Worm (Caenorhabditis elegans): ENCODE measurements around the gene gtsf-1.

gtsf-1 gene

ce11 chrIV:16863431-16863895 is 2.2 kb upstream of the gtsf-1 start, which contains the start of the genes mel-46 and lsy-13:
Gene mel-46 (minus strand): TSS chrIV:16863481.
Gene lsy-13 (plus strand): TSS chrIV:16863870.
- TF ChIP-seq R02D3.7 (tag; optimal IDR thresholded peaks at IDR 0.05), result peak; percentile 33
- TF ChIP-seq elt-2 (tag; optimal IDR thresholded peaks at IDR 0.05), result peak; percentile 5
- peak; percentile 82 for TF ChIP-seq pha-4 (tag; optimal IDR thresholded peaks at IDR 0.05)
- peak; percentile 27 for TF ChIP-seq lin-39 (tag; optimal IDR thresholded peaks at IDR 0.05)
- TF ChIP-seq hmg-11 (tag; optimal IDR thresholded peaks at IDR 0.05), result peak; percentile 45
- TF ChIP-seq ceh-28 (tag; optimal IDR thresholded peaks at IDR 0.05), result peak; percentile 49
- no peak for TF ChIP-seq elt-1 (tag; optimal IDR thresholded peaks at IDR 0.05)
- TF ChIP-seq nfya-1 (tag; optimal IDR thresholded peaks at IDR 0.05; ENCODE audit: insufficient read depth), result peak; percentile 55
- peak; percentile 35 for TF ChIP-seq lin-15B (tag; optimal IDR thresholded peaks at IDR 0.05)
- peak; percentile 37 for TF ChIP-seq nhr-23 (tag; optimal IDR thresholded peaks at IDR 0.05)
- TF ChIP-seq nhr-12 (tag; optimal IDR thresholded peaks at IDR 0.05), result no peak
- no peak for TF ChIP-seq nhr-25 (tag; optimal IDR thresholded peaks at IDR 0.05)
- TF ChIP-seq eor-1 (tag; optimal IDR thresholded peaks at IDR 0.05), result no peak
- no peak for TF ChIP-seq nhr-237 (tag; optimal IDR thresholded peaks at IDR 0.05)
- peak; percentile 60 for TF ChIP-seq skn-1 (tag; optimal IDR thresholded peaks at IDR 0.05)
- TF ChIP-seq snpc-4 (tag; optimal IDR thresholded peaks at IDR 0.05), result peak; percentile 68

- no peak for TF ChIP-seq elt-3 (tag; optimal IDR thresholded peaks at IDR 0.05)
- TF ChIP-seq jun-1 (tag; optimal IDR thresholded peaks at IDR 0.05), result no peak
- no peak for TF ChIP-seq hmg-11 (tag; optimal IDR thresholded peaks at IDR 0.05)
- no peak for TF ChIP-seq lin-39 (tag; optimal IDR thresholded peaks at IDR 0.05)
- no peak for TF ChIP-seq nhr-12 (tag; optimal IDR thresholded peaks at IDR 0.05)
- no peak for TF ChIP-seq unc-62 (GFP tag; optimal IDR thresholded peaks at IDR 0.05)
- no peak for TF ChIP-seq nhr-23 (tag; optimal IDR thresholded peaks at IDR 0.05)
- TF ChIP-seq ZK546.5 (tag; optimal IDR thresholded peaks at IDR 0.05), result no peak
- TF ChIP-seq lin-15B (tag; optimal IDR thresholded peaks at IDR 0.05), result no peak
Observed at ce11 chrIV:16864876-16865275, 764 bp upstream of the gtsf-1 start.

DNA sequence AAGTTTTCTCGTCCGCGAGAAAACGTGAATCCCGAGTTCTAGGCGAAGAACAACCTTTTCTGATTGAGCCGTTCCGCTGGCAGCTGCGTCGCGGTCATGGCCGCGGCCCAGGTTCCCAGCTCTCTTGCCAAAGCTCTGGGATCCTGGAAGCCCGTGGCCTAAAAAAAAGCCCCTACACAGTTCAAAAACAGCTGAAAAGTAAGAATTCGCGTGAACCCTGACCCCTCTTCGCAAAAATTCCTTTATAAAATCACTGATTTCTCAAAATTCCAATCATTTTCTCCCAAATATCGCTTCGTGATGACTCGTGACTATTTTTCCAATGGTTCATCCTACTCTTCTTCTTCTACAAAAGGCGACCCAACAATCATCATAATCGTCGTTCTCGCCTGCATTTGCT is 1.6 kb downstream of the gtsf-1 start, which contains the start of gene T06A10.107:
Gene T06A10.107, plus strand, starts transcription at position 301 of the 400 bp plus-strand sequence.
- TF ChIP-seq ceh-9 (tag; optimal IDR thresholded peaks at IDR 0.05), result no peak
- no peak for TF ChIP-seq ceh-16 (tag; optimal IDR thresholded peaks at IDR 0.05)
- TF ChIP-seq R02D3.7 (tag; optimal IDR thresholded peaks at IDR 0.05), result no peak
- TF ChIP-seq fkh-2 (tag; optimal IDR thresholded peaks at IDR 0.05), result no peak
- no peak for TF ChIP-seq nhr-23 (tag; optimal IDR thresholded peaks at IDR 0.05)
- no peak for TF ChIP-seq unc-39 (tag; optimal IDR thresholded peaks at IDR 0.05)
- TF ChIP-seq nhr-67 (tag; optimal IDR thresholded peaks at IDR 0.05), result no peak
- TF ChIP-seq nhr-12 (tag; optimal IDR thresholded peaks at IDR 0.05), result no peak
- no peak for TF ChIP-seq ama-1 (optimal IDR thresholded peaks at IDR 0.05)
- no peak for TF ChIP-seq daf-12 (tag; optimal IDR thresholded peaks at IDR 0.05)
- no peak for TF ChIP-seq egl-5 (tag; optimal IDR thresholded peaks at IDR 0.05)
- TF ChIP-seq pqm-1 (tag; optimal IDR thresholded peaks at IDR 0.05), result no peak

DNA sequence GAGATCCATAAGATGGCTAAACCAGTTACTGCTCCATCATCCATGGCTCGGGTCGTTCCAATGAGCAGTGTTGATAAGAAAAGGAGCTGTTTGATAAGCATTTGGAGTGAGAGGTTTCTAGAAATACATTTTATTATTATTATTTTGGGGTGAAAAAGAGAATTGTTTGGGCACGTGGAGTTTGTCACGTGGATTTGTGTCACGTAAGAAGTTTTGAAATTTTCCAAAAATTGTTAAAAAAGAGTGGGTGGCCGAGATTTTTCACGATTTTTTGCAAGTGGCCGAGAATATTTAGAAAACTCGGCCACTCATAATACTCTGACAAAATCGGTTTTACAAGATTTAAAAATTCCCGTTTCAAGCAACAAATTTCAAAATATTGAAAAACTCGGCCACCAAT is 3.3 kb downstream of the gtsf-1 start, which contains the start of gene T06A10.106:
Gene T06A10.106, minus strand, starts transcription at position 101 of the 400 bp plus-strand sequence.
- TF ChIP-seq unc-62 (GFP tag; optimal IDR thresholded peaks at IDR 0.05) (no peak), elt-3 (tag; optimal IDR thresholded peaks at IDR 0.05) (no peak), pha-4 (tag; optimal IDR thresholded peaks at IDR 0.05) (no peak), mml-1 (tag; optimal IDR thresholded peaks at IDR 0.05) (no peak), nhr-43 (tag; optimal IDR thresholded peaks at IDR 0.05; ENCODE audit: poor library complexity, severe bottlenecking) (no peak), nhr-237 (tag; optimal IDR thresholded peaks at IDR 0.05) (no peak), ztf-11 (tag; optimal IDR thresholded peaks at IDR 0.05) (no peak), unc-39 (tag; optimal IDR thresholded peaks at IDR 0.05) (no peak), ZK546.5 (tag; optimal IDR thresholded peaks at IDR 0.05) (no peak), pqm-1 (tag; optimal IDR thresholded peaks at IDR 0.05) (no peak), R02D3.7 (tag; optimal IDR thresholded peaks at IDR 0.05) (no peak), aly-2 (tag; optimal IDR thresholded peaks at IDR 0.05) (no peak), nhr-67 (tag; optimal IDR thresholded peaks at IDR 0.05) (no peak), nhr-77 (tag; optimal IDR thresholded peaks at IDR 0.05) (no peak), lsy-12 (tag; optimal IDR thresholded peaks at IDR 0.05) (no peak), snpc-4 (tag; optimal IDR thresholded peaks at IDR 0.05) (no peak)

Data from whole organism, L3 larva.